Worm (Caenorhabditis elegans): ENCODE results near the gene sgk-1.

The sgk-1 gene

DNA sequence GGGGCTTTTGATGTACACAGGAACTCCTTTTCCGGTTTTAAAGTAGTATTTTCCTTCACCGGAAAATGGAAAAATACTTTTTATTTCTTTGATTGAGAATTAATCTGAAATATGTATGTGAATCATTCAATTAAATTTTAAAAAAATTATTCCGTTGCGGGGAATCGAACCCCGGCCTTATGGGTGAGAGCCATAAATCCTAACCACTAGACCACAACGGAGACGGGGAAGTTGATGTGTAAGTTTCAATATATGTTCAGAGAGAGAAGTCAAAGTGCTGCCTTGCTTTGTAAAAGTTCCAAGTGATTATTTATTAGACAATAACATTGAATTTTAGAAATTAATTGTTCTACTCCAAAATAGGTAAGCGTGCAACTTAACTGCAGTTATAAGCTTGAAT lies 9.2 kb upstream of the sgk-1 start (continued):
- TF ChIP-seq F10B5.3 (tag; optimal IDR thresholded peaks at IDR 0.05) (no peak), Y75B8A.6 (GFP tag; IDR thresholded peaks at IDR 0.05) (0 out of 2 replicates have a peak, but pooled peaks have one; percentile 78), mdl-1 (tag; optimal IDR thresholded peaks at IDR 0.05) (no peak), ZK546.5 (tag; optimal IDR thresholded peaks at IDR 0.05) (no peak), dmd-9 (GFP tag; IDR thresholded peaks at IDR 0.05) (no peak; the same call in 1 of the 2 replicates), ceh-32 (tag; optimal IDR thresholded peaks at IDR 0.05; ENCODE audit: poor library complexity) (no peak), tag-97 (GFP tag; IDR thresholded peaks at IDR 0.05) (no peak), hmg-1.1 (GFP tag; IDR thresholded peaks at IDR 0.05) (peak; percentile 63; the same call in 1 of the 2 replicates), fos-1 (tag; optimal IDR thresholded peaks at IDR 0.05) (no peak), lin-15B (tag; optimal IDR thresholded peaks at IDR 0.05) (no peak), mxl-2 (GFP tag; conservative IDR thresholded peaks at IDR 0.05) (0 out of 2 replicates have a peak, but pooled peaks have one; percentile 21), nhr-77 (tag; optimal IDR thresholded peaks at IDR 0.05) (no peak), hif-1 (tag; optimal IDR thresholded peaks at IDR 0.05) (peak in 1 of 2 experiments; percentile 4), nhr-11 (tag; optimal IDR thresholded peaks at IDR 0.05) (no peak), daf-19 (GFP tag; conservative IDR thresholded peaks at IDR 0.05) (0 out of 2 replicates have a peak, but pooled peaks have one; percentile 61), mes-2 (tag; optimal IDR thresholded peaks at IDR 0.05; ENCODE audit: poor library complexity, severe bottlenecking) (peak; percentile 65), lir-3 (tag; optimal IDR thresholded peaks at IDR 0.05) (peak; percentile 49), skn-1 (tag; optimal IDR thresholded peaks at IDR 0.05) (no peak), tra-1 (GFP tag; IDR thresholded peaks at IDR 0.05) (peak; percentile 53; the same call in 1 of the 2 replicates), ZK337.2 (GFP tag; IDR thresholded peaks at IDR 0.05) (peak; percentile 46; the same call in 1 of the 2 replicates), daf-16 (GFP tag; optimal IDR thresholded peaks at IDR 0.05) (peak; percentile 41 to 86), daf-16 (tag; optimal IDR thresholded peaks at IDR 0.05) (peak; percentile 56), Y105C5A.15 (GFP tag; IDR thresholded peaks at IDR 0.05) (no peak), nhr-111 (GFP tag; optimal IDR thresholded peaks at IDR 0.05) (no peak), Y5F2A.4 (GFP tag; optimal IDR thresholded peaks at IDR 0.05) (no peak), ama-1 (optimal IDR thresholded peaks at IDR 0.05) (no peak), lsy-2 (tag; optimal IDR thresholded peaks at IDR 0.05) (no peak), zfp-3 (GFP tag; conservative IDR thresholded peaks at IDR 0.05) (0 out of 2 replicates have a peak, but pooled peaks have one; percentile 53), nhr-6 (tag; optimal IDR thresholded peaks at IDR 0.05) (no peak), sdz-12 (GFP tag; optimal IDR thresholded peaks at IDR 0.05) (no peak), ceh-28 (tag; optimal IDR thresholded peaks at IDR 0.05) (no peak), ceh-44 (GFP tag; IDR thresholded peaks at IDR 0.05) (peak; percentile 51; the same call in 1 of the 2 replicates), duxl-1 (tag; optimal IDR thresholded peaks at IDR 0.05; ENCODE audit: poor library complexity) (peak; percentile 53), rbr-2 (tag; optimal IDR thresholded peaks at IDR 0.05) (peak; percentile 35), R02D3.7 (tag; optimal IDR thresholded peaks at IDR 0.05) (no peak), egl-43 (GFP tag; IDR thresholded peaks at IDR 0.05) (peak; percentile 83), D1046.2 (GFP tag; IDR thresholded peaks at IDR 0.05) (no peak), lin-13 (GFP tag; optimal IDR thresholded peaks at IDR 0.05) (peak; percentile 42), nhr-28 (tag; optimal IDR thresholded peaks at IDR 0.05) (peak; percentile 27), ceh-62 (tag; optimal IDR thresholded peaks at IDR 0.05) (no peak), nhr-41 (GFP tag; IDR thresholded peaks at IDR 0.05) (peak; percentile 34; the same call in 1 of the 2 replicates), fkh-10 (GFP tag; optimal IDR thresholded peaks at IDR 0.05) (no peak), lin-29 (GFP tag; IDR thresholded peaks at IDR 0.05) (no peak), snpc-1.2 (GFP tag; IDR thresholded peaks at IDR 0.05) (peak; percentile 75), dve-1 (tag; optimal IDR thresholded peaks at IDR 0.05; ENCODE audit: insufficient read depth) (peak; percentile 65), dmd-8 (GFP tag; IDR thresholded peaks at IDR 0.05) (peak; percentile 70; the same call in 1 of the 2 replicates), unc-62 (GFP tag; optimal IDR thresholded peaks at IDR 0.05 in 1 of 2) (peak in 1 of 2 experiments; percentile 81), unc-62 (tag; optimal IDR thresholded peaks at IDR 0.05) (no peak), lin-39 (tag; optimal IDR thresholded peaks at IDR 0.05) (no peak), nhr-48 (tag; optimal IDR thresholded peaks at IDR 0.05) (peak; percentile 33), F37D6.2 (tag; optimal IDR thresholded peaks at IDR 0.05) (peak; percentile 11)
